Worm (Caenorhabditis elegans): ENCODE data around the gene rsu-1.
A peak's percentile ranks its signal among the peaks of the same experiment; 100 is the strongest.

Gene rsu-1

DNA sequence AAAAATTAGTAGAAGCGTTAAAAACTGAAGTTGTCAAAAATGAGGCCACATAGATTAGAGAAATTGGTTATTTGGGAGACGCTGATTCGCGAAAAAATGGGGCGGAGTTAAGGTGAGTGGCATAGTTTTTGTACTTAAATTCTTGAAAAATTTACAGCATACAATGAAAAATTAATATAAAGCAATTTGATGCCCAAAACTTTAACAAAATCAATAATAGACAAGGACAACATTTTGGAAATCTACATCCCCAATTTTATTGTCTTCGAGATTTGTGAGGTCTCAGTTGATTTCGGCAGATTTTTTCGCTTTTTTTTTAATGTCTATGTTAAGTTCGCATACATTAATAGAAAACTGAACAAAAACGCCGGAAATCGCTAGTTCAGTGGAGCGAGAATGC is 4.4 kb downstream of the rsu-1 start (continued):
- TF ChIP-seq pros-1 (tag; optimal IDR thresholded peaks at IDR 0.05) (no peak), ztf-16 (tag; optimal IDR thresholded peaks at IDR 0.05) (peak; percentile 73), dmd-4 (tag; optimal IDR thresholded peaks at IDR 0.05; ENCODE audit: borderline replicate concordance) (peak; percentile 44), ttx-3 (tag; optimal IDR thresholded peaks at IDR 0.05) (peak; percentile 72), pha-2 (tag; optimal IDR thresholded peaks at IDR 0.05) (peak; percentile 74), pat-9 (tag; optimal IDR thresholded peaks at IDR 0.05) (no peak), nhr-232 (tag; optimal IDR thresholded peaks at IDR 0.05) (no peak), K02D7.2 (tag; optimal IDR thresholded peaks at IDR 0.05) (no peak), fkh-10 (GFP tag; optimal IDR thresholded peaks at IDR 0.05) (no peak), hlh-30 (tag; optimal IDR thresholded peaks at IDR 0.05; ENCODE audit: insufficient read depth) (no peak), tbx-2 (tag; optimal IDR thresholded peaks at IDR 0.05) (peak; percentile 97), unc-3 (GFP tag; conservative IDR thresholded peaks at IDR 0.05) (no peak), unc-3 (tag; optimal IDR thresholded peaks at IDR 0.05) (peak; percentile 88), pha-4 (tag; optimal IDR thresholded peaks at IDR 0.05) (no peak), zip-5 (tag; optimal IDR thresholded peaks at IDR 0.05) (peak; percentile 98), ets-4 (tag; optimal IDR thresholded peaks at IDR 0.05) (peak; percentile 98)

ce11 chrIII:3477375-3477774 is 5.6 kb downstream of the rsu-1 start:
- TF ChIP-seq dve-1 (tag; optimal IDR thresholded peaks at IDR 0.05) (peak; percentile 90), sdc-2 (tag; optimal IDR thresholded peaks at IDR 0.05) (no peak)

DNA sequence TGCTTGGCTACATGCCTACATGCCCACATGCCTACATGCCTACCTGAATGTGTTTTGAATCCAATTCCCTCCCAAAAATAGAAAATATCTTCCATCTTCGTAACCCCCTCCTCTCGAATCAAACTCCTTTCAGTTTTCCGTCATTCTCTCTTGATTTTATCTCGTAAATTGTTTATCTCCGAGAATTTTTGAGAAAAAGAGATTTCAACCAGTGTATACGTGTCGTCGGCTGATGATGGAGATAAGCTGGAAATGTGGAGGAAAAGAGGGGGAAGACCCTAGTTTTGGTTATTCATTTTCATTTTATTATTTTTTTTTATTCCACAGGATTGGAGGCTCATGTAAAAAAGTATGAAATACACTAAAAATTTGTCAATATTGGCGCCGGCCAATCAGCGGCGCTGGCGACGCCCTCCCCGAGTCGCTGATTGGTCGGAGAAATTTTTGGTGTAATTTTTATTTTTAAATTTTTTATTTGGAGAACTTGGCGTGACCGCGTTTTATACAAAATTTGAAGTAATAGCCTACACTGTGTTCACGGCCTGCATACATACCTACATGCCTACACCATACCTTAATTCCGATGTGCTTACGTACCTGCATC is 7.1 kb downstream of the rsu-1 start:
- TF ChIP-seq Y22D7AL.16 (tag; optimal IDR thresholded peaks at IDR 0.05) (no peak), nfya-1 (tag; optimal IDR thresholded peaks at IDR 0.05) (peak; percentile 86)

ce11 chrIII:3480236-3480635 is 8.4 kb downstream of the rsu-1 start:
- TF ChIP-seq ceh-19 (GFP tag; optimal IDR thresholded peaks at IDR 0.05) (no peak), hlh-30 (tag; optimal IDR thresholded peaks at IDR 0.05; ENCODE audit: insufficient read depth) (peak; percentile 19), ceh-24 (tag; optimal IDR thresholded peaks at IDR 0.05) (no peak), ceh-2 (tag; optimal IDR thresholded peaks at IDR 0.05) (no peak), nfya-1 (tag; optimal IDR thresholded peaks at IDR 0.05) (no peak)

ce11 chrIII:3480950-3481349 is 9.1 kb downstream of the rsu-1 start:
- TF ChIP-seq fkh-10 (GFP tag; optimal IDR thresholded peaks at IDR 0.05): no peak
- no peak for TF ChIP-seq dmd-4 (tag; optimal IDR thresholded peaks at IDR 0.05; ENCODE audit: borderline replicate concordance)
- no peak for TF ChIP-seq zip-5 (tag; optimal IDR thresholded peaks at IDR 0.05)
- TF ChIP-seq npax-4 (tag; optimal IDR thresholded peaks at IDR 0.05): no peak
- TF ChIP-seq ceh-24 (tag; optimal IDR thresholded peaks at IDR 0.05): no peak
- TF ChIP-seq hlh-6 (tag; optimal IDR thresholded peaks at IDR 0.05): no peak
- no peak for TF ChIP-seq eyg-1 (tag; optimal IDR thresholded peaks at IDR 0.05)
- no peak for TF ChIP-seq sdc-2 (tag; optimal IDR thresholded peaks at IDR 0.05)
- TF ChIP-seq ceh-18 (tag; optimal IDR thresholded peaks at IDR 0.05): no peak
- no peak for TF ChIP-seq mec-3 (tag; optimal IDR thresholded peaks at IDR 0.05; ENCODE audit: borderline replicate concordance)
- TF ChIP-seq ceh-19 (GFP tag; optimal IDR thresholded peaks at IDR 0.05): no peak
- no peak for TF ChIP-seq pax-1 (tag; optimal IDR thresholded peaks at IDR 0.05)
- TF ChIP-seq F13H6.1 (tag; optimal IDR thresholded peaks at IDR 0.05): no peak
- no peak for TF ChIP-seq tbx-7 (tag; optimal IDR thresholded peaks at IDR 0.05)
- no peak for TF ChIP-seq nfya-1 (tag; optimal IDR thresholded peaks at IDR 0.05)
- no peak for TF ChIP-seq hlh-8 (tag; optimal IDR thresholded peaks at IDR 0.05)
- TF ChIP-seq pha-2 (tag; optimal IDR thresholded peaks at IDR 0.05): no peak
- TF ChIP-seq sox-4 (tag; optimal IDR thresholded peaks at IDR 0.05): no peak
- TF ChIP-seq ama-1 (optimal IDR thresholded peaks at IDR 0.05): no peak
- TF ChIP-seq nhr-11 (tag; optimal IDR thresholded peaks at IDR 0.05): no peak

Measured in whole organism, late embryonic.